Worm (Caenorhabditis elegans) whole organism, L3 larva: ENCODE measurements around the gene col-79.
A peak's percentile ranks its signal among the peaks of the same experiment; 100 is the strongest.

ENCODE experiments used
- fos-1 ChIP-seq: fragments of 150-350 bp; optimal IDR thresholded peaks from 2 replicates; lab custom pipeline; 2014; ENCODE audit warnings: missing biosample characterization, missing genetic modification characterization
- lin-15B ChIP-seq: fragments of 150-350 bp; optimal IDR thresholded peaks from 2 replicates; lab custom pipeline; 2014; ENCODE audit warnings: missing biosample characterization, missing genetic modification characterization
- lin-39 ChIP-seq: fragments of 150-350 bp; optimal IDR thresholded peaks from 2 replicates; lab custom pipeline; 2018; ENCODE audit warnings: missing biosample characterization, missing genetic modification reagents, missing genetic modification characterization
- nfya-1 ChIP-seq: sonication (generic microtip); optimal IDR thresholded peaks from 2 replicates; lab custom pipeline; 2017; ENCODE audit warnings: missing genetic modification characterization, mild to moderate bottlenecking, missing compliant biosample characterization, antibody characterized with exemption, moderate library complexity; ENCODE audit not compliant: insufficient read depth
- nhr-11 ChIP-seq: fragments of 150-350 bp; optimal IDR thresholded peaks from 2 replicates; lab custom pipeline; 2014; ENCODE audit warnings: missing biosample characterization, missing genetic modification characterization
- snpc-4 ChIP-seq: fragments of 150-350 bp; optimal IDR thresholded peaks from 2 replicates; lab custom pipeline; 2014; ENCODE audit warnings: missing biosample characterization, missing genetic modification characterization
- ztf-11 ChIP-seq: fragments of 150-350 bp; optimal IDR thresholded peaks from 2 replicates; lab custom pipeline; 2014; ENCODE audit warnings: missing biosample characterization, missing genetic modification characterization

DNA sequence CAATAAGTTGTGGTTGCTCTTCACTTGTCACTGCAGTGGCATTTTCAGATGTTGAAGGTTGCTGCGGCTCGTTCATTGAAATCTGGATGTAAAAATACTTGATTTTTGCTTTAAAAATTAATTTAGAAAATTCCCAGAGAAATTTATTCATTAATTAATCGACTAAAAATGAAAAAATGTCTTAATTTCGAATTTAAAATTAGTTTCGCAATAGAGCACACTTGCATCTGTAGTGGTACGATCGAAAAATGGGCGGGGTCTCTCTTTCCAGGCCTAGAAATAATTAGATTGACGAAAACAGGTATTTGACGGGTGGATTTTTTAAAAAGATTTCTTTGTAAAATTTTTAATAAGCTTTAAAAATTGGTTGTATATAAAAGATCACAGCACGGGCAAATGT, 40.7 kb upstream of the col-79 start, which contains the start of gene D2089.8:
- TF ChIP-seq lin-39 (tag; lab: Kevin White, UChicago) (no peak), lin-15B (tag; lab: Kevin White, UChicago) (no peak), nhr-11 (tag; lab: Kevin White, UChicago) (no peak), nfya-1 (tag; lab: Kevin White, UChicago) (peak; percentile 18), snpc-4 (tag; lab: Kevin White, UChicago) (no peak), ztf-11 (tag; lab: Kevin White, UChicago) (no peak), fos-1 (no peak)
